Fruit fly (Drosophila melanogaster): Measurements from ENCODE around the gene CG10650.

Gene CG10650

dm6 chr2L:19033288-19033687, 37.6 kb upstream of the CG10650 start, which contains the start of gene hook (continued):
- TF ChIP-seq hth (optimal IDR thresholded peaks at IDR 0.05): no peak
- no peak for TF ChIP-seq CG4404 (GFP tag; IDR thresholded peaks at IDR 0.05)
- TF ChIP-seq wor (GFP tag; IDR thresholded peaks at IDR 0.05): no peak
- no peak for TF ChIP-seq CG5245 (GFP tag; optimal IDR thresholded peaks at IDR 0.05)
- TF ChIP-seq ab (GFP tag; optimal IDR thresholded peaks at IDR 0.05): no peak
- no peak for TF ChIP-seq CG3995 (GFP tag; optimal IDR thresholded peaks at IDR 0.05)
- no peak for TF ChIP-seq bab2 (GFP tag; optimal IDR thresholded peaks at IDR 0.05)
- no peak for TF ChIP-seq sob (GFP tag; IDR thresholded peaks at IDR 0.05)
- no peak for TF ChIP-seq slou (GFP tag; optimal IDR thresholded peaks at IDR 0.05)
- no peak for TF ChIP-seq onecut (GFP tag; IDR thresholded peaks at IDR 0.05)
- TF ChIP-seq CG15601 (tag; optimal IDR thresholded peaks at IDR 0.05): no peak
- TF ChIP-seq bigmax (GFP tag; optimal IDR thresholded peaks at IDR 0.05): no peak
- TF ChIP-seq usp (GFP tag; optimal IDR thresholded peaks at IDR 0.05): no peak
- TF ChIP-seq zen2 (GFP tag; IDR thresholded peaks at IDR 0.05; ENCODE audit: partially characterized antibody): peak; percentile 75
- TF ChIP-seq CG16863 (GFP tag; optimal IDR thresholded peaks at IDR 0.05): no peak
- TF ChIP-seq lola (GFP tag; optimal IDR thresholded peaks at IDR 0.05): no peak
- TF ChIP-seq Ets65A (GFP tag): no peak
- TF ChIP-seq crp (GFP tag; optimal IDR thresholded peaks at IDR 0.05): peak in 1 of 2 experiments; percentile 76
- peak; percentile 73; the same call in 2 of the 3 replicates for TF ChIP-seq Opbp (GFP tag; IDR thresholded peaks at IDR 0.05; ENCODE audit: partially characterized antibody)
- no peak for TF ChIP-seq CG17912 (GFP tag; optimal IDR thresholded peaks at IDR 0.05)
- TF ChIP-seq nerfin-2 (GFP tag; IDR thresholded peaks at IDR 0.05; ENCODE audit: partially characterized antibody): no peak
- TF ChIP-seq Hr51 (GFP tag; optimal IDR thresholded peaks at IDR 0.05): no peak
- TF ChIP-seq gro (GFP tag; optimal IDR thresholded peaks at IDR 0.05): no peak
- TF ChIP-seq z (GFP tag; IDR thresholded peaks at IDR 0.05): no peak
- TF ChIP-seq kay (GFP tag; optimal IDR thresholded peaks at IDR 0.05): no peak
- TF ChIP-seq CG14860 (GFP tag; IDR thresholded peaks at IDR 0.05; ENCODE audit: partially characterized antibody): peak; percentile 63
- no peak for TF ChIP-seq CG8944 (GFP tag; optimal IDR thresholded peaks at IDR 0.05)
- TF ChIP-seq ap (GFP tag; IDR thresholded peaks at IDR 0.05): no peak
- no peak for TF ChIP-seq corto (GFP tag; optimal IDR thresholded peaks at IDR 0.05)
- TF ChIP-seq CoRest (tag; optimal IDR thresholded peaks at IDR 0.05): no peak
- no peak for TF ChIP-seq Rx (GFP tag; IDR thresholded peaks at IDR 0.05)
- no peak for TF ChIP-seq ci (GFP tag; IDR thresholded peaks at IDR 0.05)
- TF ChIP-seq HLH4C (GFP tag; IDR thresholded peaks at IDR 0.05; ENCODE audit: partially characterized antibody): peak; percentile 71
- no peak for TF ChIP-seq Hsf (GFP tag; optimal IDR thresholded peaks at IDR 0.05)
- TF ChIP-seq CG17802 (tag; optimal IDR thresholded peaks at IDR 0.05): no peak
- no peak for TF ChIP-seq CG11560 (tag; IDR thresholded peaks at IDR 0.05)
- TF ChIP-seq CG12744 (GFP tag; optimal IDR thresholded peaks at IDR 0.05): no peak
- no peak for TF ChIP-seq caup (GFP tag; optimal IDR thresholded peaks at IDR 0.05; ENCODE audit: severe bottlenecking)
- TF ChIP-seq cg (GFP tag; optimal IDR thresholded peaks at IDR 0.05): no peak
- no peak for TF ChIP-seq CG34422 (GFP tag; IDR thresholded peaks at IDR 0.05)
- TF ChIP-seq CG6854 (GFP tag; optimal IDR thresholded peaks at IDR 0.05): no peak
- no peak for TF ChIP-seq gem (tag; optimal IDR thresholded peaks at IDR 0.05)
- TF ChIP-seq ssp (GFP tag; IDR thresholded peaks at IDR 0.05): no peak
- 0 out of 2 replicates have a peak, but pooled peaks have one; percentile 24 for TF ChIP-seq ato (GFP tag; IDR thresholded peaks at IDR 0.05; ENCODE audit: partially characterized antibody)
- TF ChIP-seq Lhr (GFP tag; optimal IDR thresholded peaks at IDR 0.05): no peak
- no peak for TF ChIP-seq NC2β (GFP tag; optimal IDR thresholded peaks at IDR 0.05)
- TF ChIP-seq CG10654 (GFP tag; optimal IDR thresholded peaks at IDR 0.05): no peak
- TF ChIP-seq CTCF (GFP tag; optimal IDR thresholded peaks at IDR 0.05): no peak
- TF ChIP-seq CG5953 (GFP tag; IDR thresholded peaks at IDR 0.05): no peak
- no peak for TF ChIP-seq odd (GFP tag; optimal IDR thresholded peaks at IDR 0.05)
- no peak for TF ChIP-seq grn (GFP tag; optimal IDR thresholded peaks at IDR 0.05)
- no peak for TF ChIP-seq NK7.1 (GFP tag; optimal IDR thresholded peaks at IDR 0.05)

All from whole organism, embryonic.